Worm (Caenorhabditis elegans) whole organism, L4 larva: ENCODE measurements around the gene ZK380.6.

Experiments used
- D1046.2 ChIP-seq: fragments of 200-800 bp; sonication (Bioruptor generic); IDR thresholded peaks from 2 replicates; pipeline ENCODE4 v1.3.6; 2022; ENCODE audit warnings: missing genetic modification characterization, missing compliant biosample characterization
- F10B5.3 ChIP-seq: sonication (generic microtip); optimal IDR thresholded peaks from 2 replicates; lab custom pipeline; 2016; ENCODE audit warnings: mild to moderate bottlenecking, missing genetic modification characterization, missing compliant biosample characterization
- F26F4.8 ChIP-seq: fragments of 200-800 bp; sonication (Bioruptor generic); conservative IDR thresholded peaks from 2 replicates; pipeline ENCODE4 v1.3.6; 2022; ENCODE audit warnings: missing genetic modification characterization, missing compliant biosample characterization
- F37D6.2 ChIP-seq: sonication (generic microtip); optimal IDR thresholded peaks from 2 replicates; lab custom pipeline; 2016; ENCODE audit warnings: mild to moderate bottlenecking, missing genetic modification characterization, missing compliant biosample characterization
- F49E8.2 ChIP-seq: sonication (generic microtip); optimal IDR thresholded peaks from 2 replicates; lab custom pipeline; 2016; ENCODE audit warnings: missing compliant biosample characterization, mild to moderate bottlenecking, missing genetic modification characterization, borderline replicate concordance
- T20F7.1 ChIP-seq: fragments of 200-800 bp; sonication (Bioruptor generic); optimal IDR thresholded peaks from 2 replicates; lab custom pipeline; 2018; ENCODE audit warnings: mild to moderate bottlenecking, missing genetic modification characterization, missing compliant biosample characterization
- Y48G9A.11 ChIP-seq: fragments of 200-800 bp; sonication (Bioruptor generic); IDR thresholded peaks from 2 replicates; pipeline ENCODE4 v1.3.6; 2022; ENCODE audit warnings: missing genetic modification reagents, missing genetic modification characterization, missing compliant biosample characterization
- Y5F2A.4 ChIP-seq: fragments of 200-800 bp; sonication (Bioruptor generic); optimal IDR thresholded peaks from 2 replicates; lab custom pipeline; 2018; ENCODE audit warnings: mild to moderate bottlenecking, missing genetic modification characterization, missing compliant biosample characterization
- aha-1 ChIP-seq: fragments of 150-350 bp; peaks from one replicate; lab custom pipeline; 2014; ENCODE audit warnings: missing biosample characterization, missing genetic modification characterization
- aly-2 ChIP-seq: sonication (generic microtip); optimal IDR thresholded peaks from 2 replicates; lab custom pipeline; 2018; ENCODE audit warnings: missing biosample characterization, missing genetic modification characterization
- attf-4 ChIP-seq: sonication (generic microtip); optimal IDR thresholded peaks from 3 replicates; lab custom pipeline; 2017; ENCODE audit warnings: missing biosample characterization, missing genetic modification characterization
- ceh-62 ChIP-seq: sonication (generic microtip); optimal IDR thresholded peaks from 2 replicates; lab custom pipeline; 2017; ENCODE audit warnings: missing biosample characterization, missing genetic modification characterization
- ceh-82 ChIP-seq: sonication (generic microtip); optimal IDR thresholded peaks from 2 replicates; lab custom pipeline; 2017; ENCODE audit warnings: missing biosample characterization, missing genetic modification characterization
- ces-1 ChIP-seq: fragments of 150-350 bp; sonication (generic microtip); optimal IDR thresholded peaks from 4 replicates; lab custom pipeline; 2014; ENCODE audit warnings: missing biosample characterization, missing genetic modification reagents, missing genetic modification characterization
- cey-2 ChIP-seq: sonication (generic microtip); optimal IDR thresholded peaks from 3 replicates; lab custom pipeline; 2017; ENCODE audit warnings: missing genetic modification characterization, mild to moderate bottlenecking, missing compliant biosample characterization, antibody characterized with exemption, borderline replicate concordance; ENCODE audit not compliant: insufficient read depth
- daf-16 ChIP-seq, 3 experiments: sonication (generic microtip); optimal IDR thresholded peaks; 2 replicates each; lab custom pipeline; 2016 to 2017; ENCODE audit warnings: missing genetic modification characterization in 3 of 3, missing genetic modification reagents in 3 of 3, mild to moderate bottlenecking in 2 of 3, missing compliant biosample characterization in 2 of 3, missing biosample characterization in 1 of 3, moderate library complexity in 1 of 3
- daf-19 ChIP-seq: fragments of 200-800 bp; sonication (Bioruptor generic); conservative IDR thresholded peaks from 2 replicates; pipeline ENCODE4 v1.3.6; 2022; ENCODE audit warnings: missing genetic modification characterization, missing compliant biosample characterization
- dmd-6 ChIP-seq: fragments of 200-800 bp; sonication (Bioruptor generic); IDR thresholded peaks from 2 replicates; pipeline ENCODE4 v1.3.6; 2022; ENCODE audit warnings: missing genetic modification reagents, missing genetic modification characterization, missing compliant biosample characterization
- dmd-9 ChIP-seq: fragments of 200-800 bp; sonication (Bioruptor generic); IDR thresholded peaks from 2 replicates; pipeline ENCODE4 v1.3.6; 2022; ENCODE audit warnings: missing genetic modification reagents, missing genetic modification characterization, missing compliant biosample characterization
- dpl-1 ChIP-seq: fragments of 150-350 bp; optimal IDR thresholded peaks from 2 replicates; lab custom pipeline; 2014; ENCODE audit warnings: missing biosample characterization, missing genetic modification reagents, missing genetic modification characterization
- egl-43 ChIP-seq: fragments of 200-800 bp; sonication (Bioruptor generic); IDR thresholded peaks from 2 replicates; pipeline ENCODE4 v1.3.6; 2022; ENCODE audit warnings: missing genetic modification reagents, missing genetic modification characterization, missing compliant biosample characterization
- fos-1 ChIP-seq: fragments of 150-350 bp; optimal IDR thresholded peaks from 2 replicates; lab custom pipeline; 2014; ENCODE audit warnings: missing biosample characterization, missing genetic modification characterization
- hif-1 ChIP-seq, 2 experiments: sonication (generic microtip); optimal IDR thresholded peaks; 2 replicates each; lab custom pipeline; 2016 to 2017; ENCODE audit warnings: missing compliant biosample characterization in 2 of 2, missing genetic modification characterization in 2 of 2, missing genetic modification reagents in 2 of 2, missing genotype in 2 of 2, mild to moderate bottlenecking in 1 of 2
- hlh-11 ChIP-seq: fragments of 200-800 bp; sonication (Bioruptor generic); optimal IDR thresholded peaks from 2 replicates; lab custom pipeline; 2018; ENCODE audit warnings: mild to moderate bottlenecking, missing genetic modification characterization, missing compliant biosample characterization
- jun-1 ChIP-seq: fragments of 150-350 bp; optimal IDR thresholded peaks from 2 replicates; lab custom pipeline; 2014; ENCODE audit warnings: missing biosample characterization, missing genetic modification reagents, missing genetic modification characterization
- lin-15B ChIP-seq: fragments of 150-350 bp; sonication (generic microtip); optimal IDR thresholded peaks from 3 replicates; lab custom pipeline; 2014; ENCODE audit warnings: missing biosample characterization, missing genetic modification characterization
- lin-29 ChIP-seq: fragments of 200-800 bp; sonication (Bioruptor generic); IDR thresholded peaks from 2 replicates; pipeline ENCODE4 v1.3.6; 2022; ENCODE audit warnings: missing genetic modification reagents, missing genetic modification characterization, missing compliant biosample characterization
- madf-5 ChIP-seq, 2 experiments: fragments of 200-800 bp; sonication (Bioruptor generic); IDR thresholded peaks; 2 replicates each; pipeline ENCODE4 v1.3.6; 2022; ENCODE audit warnings: missing compliant biosample characterization in 2 of 2, missing genetic modification characterization in 2 of 2
- mdt-29 ChIP-seq: fragments of 200-800 bp; sonication (Bioruptor generic); IDR thresholded peaks from 2 replicates; pipeline ENCODE4 v1.3.6; 2022; ENCODE audit warnings: missing genetic modification reagents, missing genetic modification characterization, missing compliant biosample characterization
- mep-1 ChIP-seq: fragments of 150-350 bp; sonication (generic microtip); optimal IDR thresholded peaks from 3 replicates; lab custom pipeline; 2014; ENCODE audit warnings: missing biosample characterization, missing genetic modification characterization
- mxl-3 ChIP-seq: fragments of 200-800 bp; sonication (Bioruptor generic); optimal IDR thresholded peaks from 2 replicates; lab custom pipeline; 2018; ENCODE audit warnings: mild to moderate bottlenecking, missing genetic modification characterization, missing compliant biosample characterization
- nhr-10 ChIP-seq: fragments of 150-350 bp; optimal IDR thresholded peaks from 2 replicates; lab custom pipeline; 2014; ENCODE audit warnings: missing biosample characterization, missing genetic modification characterization
- nhr-11 ChIP-seq: fragments of 150-350 bp; optimal IDR thresholded peaks from 2 replicates; lab custom pipeline; 2014; ENCODE audit warnings: missing biosample characterization, missing genetic modification characterization
- nhr-111 ChIP-seq: fragments of 200-800 bp; sonication (Bioruptor generic); optimal IDR thresholded peaks from 2 replicates; lab custom pipeline; 2018; ENCODE audit warnings: mild to moderate bottlenecking, missing genetic modification characterization, missing compliant biosample characterization
- nhr-237 ChIP-seq: sonication (generic microtip); optimal IDR thresholded peaks from 2 replicates; lab custom pipeline; 2017; ENCODE audit warnings: missing biosample characterization, missing genetic modification characterization
- nhr-25 ChIP-seq: sonication (generic microtip); optimal IDR thresholded peaks from 2 replicates; lab custom pipeline; 2017; ENCODE audit warnings: missing genetic modification characterization, mild to moderate bottlenecking, missing compliant biosample characterization, antibody characterized with exemption, moderate library complexity, borderline replicate concordance; ENCODE audit not compliant: insufficient read depth
- pha-4 ChIP-seq, 2 experiments: fragments of 150-350 bp in 1 of 2; fragments of 200-800 bp in 1 of 2; sonication (Bioruptor generic) in 1 of 2; IDR thresholded peaks in 1 of 2; optimal IDR thresholded peaks in 1 of 2; 2 replicates each; pipeline versions ENCODE4 v1.3.6 to Lab custom; 2014 to 2022; ENCODE audit warnings: missing genetic modification characterization in 2 of 2, missing genetic modification reagents in 2 of 2, missing biosample characterization in 1 of 2, missing compliant biosample characterization in 1 of 2
- pqm-1 ChIP-seq: sonication (generic microtip); optimal IDR thresholded peaks from 2 replicates; lab custom pipeline; 2017; ENCODE audit warnings: missing biosample characterization, missing genetic modification characterization
- set-16 ChIP-seq: fragments of 200-800 bp; sonication (Bioruptor generic); IDR thresholded peaks from 2 replicates; pipeline ENCODE4 v1.3.6; 2022; ENCODE audit warnings: missing genetic modification reagents, missing genetic modification characterization, missing compliant biosample characterization
- spr-3 ChIP-seq: fragments of 200-800 bp; sonication (Bioruptor generic); optimal IDR thresholded peaks from 2 replicates; lab custom pipeline; 2018; ENCODE audit warnings: mild to moderate bottlenecking, missing genetic modification characterization, missing compliant biosample characterization
- tra-1 ChIP-seq: fragments of 200-800 bp; sonication (Bioruptor generic); IDR thresholded peaks from 2 replicates; pipeline ENCODE4 v1.3.6; 2022; ENCODE audit warnings: missing genetic modification reagents, missing genetic modification characterization, missing compliant biosample characterization
- unc-130 ChIP-seq: sonication (generic microtip); optimal IDR thresholded peaks from 2 replicates; lab custom pipeline; 2016; ENCODE audit warnings: missing genetic modification reagents, missing genetic modification characterization, missing compliant biosample characterization
- unc-62 ChIP-seq, 3 experiments: fragments of 150-350 bp in 1 of 3; sonication (generic microtip); optimal IDR thresholded peaks in 2 of 3; peaks in 1 of 3; 1 replicate in 1 of 3; 2 replicates in 2 of 3; lab custom pipeline; 2014 to 2017; ENCODE audit warnings: missing biosample characterization in 3 of 3, missing genetic modification characterization in 3 of 3, missing genetic modification reagents in 3 of 3, missing genotype in 1 of 3
- vab-7 ChIP-seq: fragments of 200-800 bp; sonication (Bioruptor generic); IDR thresholded peaks from 2 replicates; pipeline ENCODE4 v1.3.6; 2022; ENCODE audit warnings: missing genetic modification reagents, missing genetic modification characterization, missing compliant biosample characterization
- zfp-2 ChIP-seq: sonication (generic microtip); optimal IDR thresholded peaks from 2 replicates; lab custom pipeline; 2016; ENCODE audit warnings: mild to moderate bottlenecking, missing genetic modification characterization, missing compliant biosample characterization
- zfp-3 ChIP-seq: fragments of 200-800 bp; sonication (Bioruptor generic); conservative IDR thresholded peaks from 2 replicates; pipeline ENCODE4 v1.3.6; 2022; ENCODE audit warnings: missing genetic modification reagents, missing genetic modification characterization, missing compliant biosample characterization
- ztf-7 ChIP-seq: fragments of 150-350 bp; optimal IDR thresholded peaks from 2 replicates; lab custom pipeline; 2014; ENCODE audit warnings: missing biosample characterization, missing genetic modification characterization

Gene ZK380.6

ce11 chrX:1623048-1623447, 31.2 kb upstream of the ZK380.6 start:
- TF ChIP-seq aha-1 = peak; percentile 79
- TF ChIP-seq F37D6.2 (tag; lab: Kevin White, UChicago) = no peak
- TF ChIP-seq unc-62 (GFP tag; optimal IDR thresholded peaks at IDR 0.05 in 1 of 2; lab: Kevin White, UChicago) = peak in 1 of 2 experiments; percentile 76
- no peak for TF ChIP-seq unc-62 (tag; optimal IDR thresholded peaks at IDR 0.05; lab: Kevin White, UChicago)

DNA sequence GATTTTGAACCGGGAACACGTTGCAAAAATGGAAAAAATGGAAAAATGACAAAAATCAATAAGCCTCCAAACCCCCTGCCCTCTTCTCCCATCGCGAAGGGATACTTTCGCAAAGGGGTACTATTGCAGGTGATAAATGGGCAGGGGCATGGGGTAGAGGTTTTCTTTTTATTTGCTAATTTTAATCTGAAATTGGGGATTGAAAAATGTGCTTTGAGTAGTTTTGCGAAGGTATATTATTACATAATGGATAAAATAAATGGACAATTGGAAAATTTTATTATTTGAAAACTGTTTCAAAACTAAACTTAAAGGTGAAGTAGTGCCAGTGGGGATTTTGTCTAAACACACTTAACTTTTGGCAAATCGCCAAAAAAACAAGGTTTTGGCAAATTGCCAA, 27.2 kb upstream of the ZK380.6 start:
- TF ChIP-seq pha-4 (GFP tag; IDR thresholded peaks at IDR 0.05; lab: Robert Waterston, UW) = peak; percentile 94
- peak; percentile 85 for TF ChIP-seq pha-4 (tag; optimal IDR thresholded peaks at IDR 0.05; lab: Kevin White, UChicago)
- peak; percentile 88 for TF ChIP-seq nhr-237
- no peak for TF ChIP-seq ceh-62 (tag; lab: Kevin White, UChicago)
- peak; percentile 95 for TF ChIP-seq hlh-11
- TF ChIP-seq set-16 = no peak
- TF ChIP-seq F37D6.2 (tag; lab: Kevin White, UChicago) = peak; percentile 98
- peak; percentile 99 for TF ChIP-seq mep-1 (tag; lab: Kevin White, UChicago)
- peak; percentile 86 for TF ChIP-seq zfp-2
- peak; percentile 53 for TF ChIP-seq nhr-25
- no peak for TF ChIP-seq daf-19 (GFP tag; lab: Robert Waterston, UW)
- peak; percentile 79 for TF ChIP-seq dmd-9
- TF ChIP-seq madf-5 (GFP tag; IDR thresholded peaks at IDR 0.05; lab: Robert Waterston, UW) = peak; percentile 76 to 89
- peak; percentile 96 for TF ChIP-seq spr-3 (GFP tag; lab: Kevin White, UChicago)
- peak; percentile 98 for TF ChIP-seq jun-1
- no peak for TF ChIP-seq unc-130 (GFP tag; lab: Kevin White, UChicago)
- TF ChIP-seq egl-43 = peak; percentile 98
- peak; percentile 93 for TF ChIP-seq lin-29 (GFP tag; lab: Robert Waterston, UW)
- peak; percentile 68 for TF ChIP-seq ceh-82 (tag; lab: Kevin White, UChicago)
- TF ChIP-seq Y5F2A.4 (GFP tag; lab: Kevin White, UChicago) = peak; percentile 94
- no peak for TF ChIP-seq F26F4.8 (GFP tag; lab: Robert Waterston, UW)
- peak; percentile 98 for TF ChIP-seq aha-1
- peak; percentile 96 for TF ChIP-seq zfp-3 (GFP tag; lab: Robert Waterston, UW)
- peak; percentile 89 for TF ChIP-seq ztf-7 (tag; lab: Kevin White, UChicago)
- TF ChIP-seq mxl-3 (GFP tag; lab: Kevin White, UChicago) = peak; percentile 78
- TF ChIP-seq dpl-1 (GFP tag; lab: Kevin White, UChicago) = peak; percentile 66
- TF ChIP-seq dmd-6 (GFP tag; lab: Robert Waterston, UW) = peak; percentile 95
- TF ChIP-seq F10B5.3 (tag; lab: Kevin White, UChicago) = peak; percentile 95
- peak; percentile 95 for TF ChIP-seq nhr-11 (tag; lab: Kevin White, UChicago)
- peak; percentile 84; the same call in 1 of the 2 replicates for TF ChIP-seq D1046.2 (GFP tag; lab: Robert Waterston, UW)
- no peak for TF ChIP-seq aly-2 (tag; lab: Kevin White, UChicago)
- TF ChIP-seq nhr-10 (tag; lab: Kevin White, UChicago) = peak; percentile 97
- no peak for TF ChIP-seq Y48G9A.11 (GFP tag; lab: Robert Waterston, UW)
- TF ChIP-seq tra-1 = peak; percentile 97
- peak; percentile 91 for TF ChIP-seq T20F7.1 (GFP tag; lab: Kevin White, UChicago)
- peak; percentile 28 for TF ChIP-seq attf-4 (tag; lab: Kevin White, UChicago)
- TF ChIP-seq fos-1 (tag; lab: Kevin White, UChicago) = peak; percentile 94
- peak; percentile 86 for TF ChIP-seq mdt-29 (GFP tag; lab: Robert Waterston, UW)
- no peak for TF ChIP-seq cey-2
- TF ChIP-seq vab-7 (GFP tag; lab: Robert Waterston, UW) = peak; percentile 96
- TF ChIP-seq daf-16 (GFP tag; optimal IDR thresholded peaks at IDR 0.05; lab: Kevin White, UChicago) = peak; percentile 91 to 98
- peak; percentile 95 for TF ChIP-seq daf-16 (tag; optimal IDR thresholded peaks at IDR 0.05; lab: Kevin White, UChicago)
- peak; percentile 40 for TF ChIP-seq pqm-1
- no peak for TF ChIP-seq F49E8.2 (tag; lab: Kevin White, UChicago)
- peak; percentile 94 for TF ChIP-seq ces-1
- TF ChIP-seq lin-15B (tag; lab: Kevin White, UChicago) = peak; percentile 25
- TF ChIP-seq nhr-111 (GFP tag; lab: Kevin White, UChicago) = no peak
- TF ChIP-seq hif-1 (tag; optimal IDR thresholded peaks at IDR 0.05; lab: Kevin White, UChicago) = peak; percentile 70 to 71
